Worm (Caenorhabditis elegans) whole organism, L2 larva: ENCODE measurements around the gene T03E6.9.

Source experiments
- F13H6.1 ChIP-seq: sonication (generic microtip); optimal IDR thresholded peaks from 2 replicates; lab custom pipeline; 2016; ENCODE audit warnings: missing genetic modification characterization, missing compliant biosample characterization
- R02D3.7 ChIP-seq: fragments of 150-350 bp; optimal IDR thresholded peaks from 2 replicates; lab custom pipeline; 2014; ENCODE audit warnings: missing biosample characterization, missing genetic modification characterization
- Y55F3AM.14 ChIP-seq: fragments of 200-800 bp; sonication (Bioruptor generic); optimal IDR thresholded peaks from 2 replicates; lab custom pipeline; 2018; ENCODE audit warnings: mild to moderate bottlenecking, missing genetic modification characterization, missing compliant biosample characterization
- alr-1 ChIP-seq: fragments of 150-350 bp; optimal IDR thresholded peaks from 2 replicates; lab custom pipeline; 2014; ENCODE audit warnings: missing biosample characterization, missing genetic modification characterization
- aly-2 ChIP-seq: fragments of 150-350 bp; optimal IDR thresholded peaks from 2 replicates; lab custom pipeline; 2014; ENCODE audit warnings: missing biosample characterization, missing genetic modification characterization
- ama-1 ChIP-seq: fragments of 150-350 bp; optimal IDR thresholded peaks from 2 replicates; lab custom pipeline; 2018; ENCODE audit warnings: inconsistent platforms
- ceh-82 ChIP-seq: fragments of 150-350 bp; optimal IDR thresholded peaks from 2 replicates; lab custom pipeline; 2014; ENCODE audit warnings: missing biosample characterization, missing genetic modification characterization
- crh-2 ChIP-seq: sonication (generic microtip); optimal IDR thresholded peaks from 2 replicates; lab custom pipeline; 2017; ENCODE audit warnings: missing biosample characterization, missing genetic modification characterization
- dmd-4 ChIP-seq: sonication (generic microtip); optimal IDR thresholded peaks from 2 replicates; lab custom pipeline; 2017; ENCODE audit warnings: missing biosample characterization, missing genetic modification characterization
- egl-27 ChIP-seq: sonication (generic microtip); optimal IDR thresholded peaks from 3 replicates; lab custom pipeline; 2017; ENCODE audit warnings: missing biosample characterization, missing genetic modification reagents, missing genetic modification characterization
- elt-3 ChIP-seq: sonication (generic microtip); optimal IDR thresholded peaks from 2 replicates; lab custom pipeline; 2017; ENCODE audit warnings: missing biosample characterization, missing genetic modification characterization
- fos-1 ChIP-seq: fragments of 150-350 bp; optimal IDR thresholded peaks from 2 replicates; lab custom pipeline; 2014; ENCODE audit warnings: missing biosample characterization, missing genetic modification characterization
- gmeb-1 ChIP-seq: fragments of 150-350 bp; optimal IDR thresholded peaks from 2 replicates; lab custom pipeline; 2014; ENCODE audit warnings: missing biosample characterization, missing genetic modification characterization
- lin-39 ChIP-seq: fragments of 150-350 bp; optimal IDR thresholded peaks from 2 replicates; lab custom pipeline; 2014; ENCODE audit warnings: missing biosample characterization, missing genetic modification reagents, missing genetic modification characterization
- lsy-2 ChIP-seq, 2 experiments: fragments of 150-350 bp in 1 of 2; sonication (generic microtip) in 1 of 2; optimal IDR thresholded peaks; 2 replicates each; lab custom pipeline; 2014 to 2017; ENCODE audit warnings: missing biosample characterization in 2 of 2, missing genetic modification characterization in 2 of 2
- mbf-1 ChIP-seq: sonication (generic microtip); optimal IDR thresholded peaks from 2 replicates; lab custom pipeline; 2017; ENCODE audit warnings: missing biosample characterization, missing genetic modification characterization
- mdl-1 ChIP-seq, 2 experiments: fragments of 150-350 bp in 1 of 2; sonication (generic microtip) in 1 of 2; optimal IDR thresholded peaks; 2 replicates each; lab custom pipeline; 2017; ENCODE audit warnings: missing biosample characterization in 2 of 2, missing genetic modification characterization in 2 of 2
- nhr-129 ChIP-seq: fragments of 150-350 bp; optimal IDR thresholded peaks from 2 replicates; lab custom pipeline; 2014; ENCODE audit warnings: missing biosample characterization, missing genetic modification characterization
- nhr-23 ChIP-seq: fragments of 150-350 bp; optimal IDR thresholded peaks from 2 replicates; lab custom pipeline; 2014; ENCODE audit warnings: missing biosample characterization, missing genetic modification reagents, missing genetic modification characterization
- nhr-237 ChIP-seq: fragments of 150-350 bp; optimal IDR thresholded peaks from 2 replicates; lab custom pipeline; 2014; ENCODE audit warnings: missing biosample characterization, missing genetic modification characterization
- nhr-6 ChIP-seq: fragments of 150-350 bp; optimal IDR thresholded peaks from 2 replicates; lab custom pipeline; 2014; ENCODE audit warnings: missing biosample characterization, missing genetic modification characterization
- nhr-77 ChIP-seq: fragments of 150-350 bp; optimal IDR thresholded peaks from 2 replicates; lab custom pipeline; 2014; ENCODE audit warnings: missing biosample characterization, missing genetic modification characterization
- peb-1 ChIP-seq: fragments of 150-350 bp; optimal IDR thresholded peaks from 2 replicates; lab custom pipeline; 2014; ENCODE audit warnings: missing biosample characterization, missing genetic modification characterization
- skn-1 ChIP-seq: sonication (generic microtip); optimal IDR thresholded peaks from 2 replicates; lab custom pipeline; 2017; ENCODE audit warnings: missing biosample characterization, missing genetic modification characterization
- sma-3 ChIP-seq: sonication (generic microtip); optimal IDR thresholded peaks from 2 replicates; lab custom pipeline; 2016; ENCODE audit warnings: missing genetic modification reagents, missing genetic modification characterization, missing compliant biosample characterization
- snpc-4 ChIP-seq: fragments of 150-350 bp; optimal IDR thresholded peaks from 2 replicates; lab custom pipeline; 2014; ENCODE audit warnings: missing biosample characterization, missing genetic modification characterization
- unc-39 ChIP-seq: fragments of 150-350 bp; optimal IDR thresholded peaks from 2 replicates; lab custom pipeline; 2014; ENCODE audit warnings: missing biosample characterization, missing genetic modification characterization
- unc-55 ChIP-seq: fragments of 150-350 bp; sonication (generic microtip); optimal IDR thresholded peaks from 3 replicates; lab custom pipeline; 2014; ENCODE audit warnings: missing biosample characterization, missing genetic modification reagents, missing genetic modification characterization
- unc-62 ChIP-seq: fragments of 150-350 bp; optimal IDR thresholded peaks from 2 replicates; lab custom pipeline; 2014; ENCODE audit warnings: missing biosample characterization, missing genetic modification reagents, missing genetic modification characterization
- zag-1 ChIP-seq: fragments of 150-350 bp; optimal IDR thresholded peaks from 2 replicates; lab custom pipeline; 2014; ENCODE audit warnings: missing biosample characterization, missing genetic modification characterization
- ztf-1 ChIP-seq: fragments of 200-800 bp; sonication (Bioruptor generic); conservative IDR thresholded peaks from 2 replicates; pipeline ENCODE4 v1.3.6; 2022; ENCODE audit warnings: missing genetic modification characterization, missing compliant biosample characterization

T03E6.9 gene

ce11 chrV:16638204-16638603 lies 37.7 kb upstream of the T03E6.9 start, which contains the start of gene srw-76:
TSS of gene srw-76 (minus strand) at chrV:16638304.
- TF ChIP-seq unc-62 (GFP tag; lab: Kevin White, UChicago) (no peak), snpc-4 (tag; lab: Kevin White, UChicago) (no peak), dmd-4 (tag; lab: Kevin White, UChicago) (no peak), elt-3 (no peak), lin-39 (no peak), alr-1 (no peak), sma-3 (GFP tag; lab: Kevin White, UChicago) (no peak), crh-2 (tag; lab: Kevin White, UChicago) (no peak), unc-39 (tag; lab: Kevin White, UChicago) (no peak), nhr-6 (tag; lab: Kevin White, UChicago) (no peak), F13H6.1 (no peak)

ce11 chrV:16635911-16636310 lies 35.4 kb upstream of the T03E6.9 start, which contains the start of gene mltn-11:
TSS of gene mltn-11 (plus strand) at chrV:16636186.
- no peak for TF ChIP-seq unc-55

- TF ChIP-seq mdl-1 (tag; optimal IDR thresholded peaks at IDR 0.05; lab: Kevin White, UChicago), result no peak
- no peak for TF ChIP-seq aly-2 (tag; lab: Kevin White, UChicago)
- TF ChIP-seq unc-39 (tag; lab: Kevin White, UChicago), result no peak
Observed at ce11 chrV:16629600-16629999, 29.1 kb upstream of the T03E6.9 start, which contains the start of gene srd-21. TSS of gene srd-21 (plus strand) at chrV:16629900.

- TF ChIP-seq crh-2 (tag; lab: Kevin White, UChicago) (no peak), ztf-1 (no peak), skn-1 (tag; lab: Kevin White, UChicago) (no peak), alr-1 (no peak), nhr-77 (no peak), elt-3 (no peak)
- TF ChIP-seq, all 48 proteins: peak for 0
Observed at ce11 chrV:16628991-16629390, 28.5 kb upstream of the T03E6.9 start, which contains the start of gene W06G6.2. TSS of gene W06G6.2 (plus strand) at chrV:16629291.

ce11 chrV:16627962-16628361 lies 27.4 kb upstream of the T03E6.9 start, which contains the start of gene oac-53:
TSS of gene oac-53 (minus strand) at chrV:16627970.
- TF ChIP-seq ceh-82 (tag; lab: Kevin White, UChicago) (no peak), fos-1 (peak; percentile 69), nhr-237 (tag; lab: Kevin White, UChicago) (no peak), zag-1 (tag; lab: Kevin White, UChicago) (no peak)

ce11 chrV:16622754-16623261 lies 22.3 kb upstream of the T03E6.9 start, which contains the start of gene Y70C5A.2:
TSS of gene Y70C5A.2 (minus strand) at chrV:16623211.
- TF ChIP-seq nhr-6 (tag; lab: Kevin White, UChicago), result no peak
- no peak for TF ChIP-seq zag-1 (tag; lab: Kevin White, UChicago)
- no peak for TF ChIP-seq snpc-4 (tag; lab: Kevin White, UChicago)
- TF ChIP-seq egl-27 (tag; lab: Kevin White, UChicago), result no peak
- no peak for TF ChIP-seq ama-1
- no peak for TF ChIP-seq Y55F3AM.14
- TF ChIP-seq R02D3.7 (tag; lab: Kevin White, UChicago), result no peak
- no peak for TF ChIP-seq alr-1
- no peak for TF ChIP-seq fos-1
- TF ChIP-seq peb-1, result no peak
- no peak for TF ChIP-seq gmeb-1 (tag; lab: Kevin White, UChicago)

ce11 chrV:16621894-16622293 lies 21.4 kb upstream of the T03E6.9 start:
- TF ChIP-seq alr-1 (no peak), ztf-1 (no peak), ama-1 (no peak), Y55F3AM.14 (no peak), fos-1 (no peak), mbf-1 (tag; lab: Kevin White, UChicago) (no peak), lsy-2 (tag; optimal IDR thresholded peaks at IDR 0.05; lab: Kevin White, UChicago) (no peak)

- TF ChIP-seq fos-1 (peak; percentile 22), nhr-23 (no peak), R02D3.7 (tag; lab: Kevin White, UChicago) (no peak), nhr-129 (tag; lab: Kevin White, UChicago) (no peak)
Observed at ce11 chrV:16620874-16621273, 20.4 kb upstream of the T03E6.9 start, which contains the start of gene Y70C5A.3. TSS of gene Y70C5A.3 (minus strand) at chrV:16620923.
